Fruit fly (Drosophila melanogaster) whole organism, embryonic: Measurements from ENCODE around the gene lectin-37Da.
A peak's percentile ranks its signal among the peaks of the same experiment; 100 is the strongest.

Source experiments
- Aef1 ChIP-seq: fragments of 200-800 bp; sonication (Bioruptor generic); IDR thresholded peaks from 3 replicates; pipeline ENCODE4 v1.3.6; 2022; ENCODE audit warnings: missing biosample characterization, missing genetic modification characterization
- Atf3 ChIP-seq: fragments of 200-800 bp; sonication (Bioruptor generic); optimal IDR thresholded peaks from 3 replicates; lab custom pipeline; 2016; ENCODE audit warnings: missing biosample characterization, missing genetic modification characterization
- B-H2 ChIP-seq: fragments of 200-800 bp; sonication (Bioruptor generic); optimal IDR thresholded peaks from 2 replicates; lab custom pipeline; 2018; ENCODE audit warnings: missing biosample characterization, mild to moderate bottlenecking, missing genetic modification characterization
- CG10147 ChIP-seq: fragments of 200-800 bp; sonication (Bioruptor generic); optimal IDR thresholded peaks from 2 replicates; lab custom pipeline; 2019; ENCODE audit warnings: missing biosample characterization, mild to moderate bottlenecking, missing genetic modification characterization, moderate library complexity
- CG10274 ChIP-seq: fragments of 200-800 bp; sonication (Bioruptor generic); optimal IDR thresholded peaks from 3 replicates; lab custom pipeline; 2017; ENCODE audit warnings: missing biosample characterization, mild to moderate bottlenecking, missing genetic modification characterization
- CG10366 ChIP-seq: fragments of 200-800 bp; sonication (Bioruptor generic); IDR thresholded peaks from 2 replicates; pipeline ENCODE4 v1.3.6; 2022; ENCODE audit warnings: missing biosample characterization, missing genetic modification characterization
- CG10959 ChIP-seq: fragments of 200-800 bp; sonication (Bioruptor generic); IDR thresholded peaks from 2 replicates; pipeline ENCODE4 v1.3.6; 2022; ENCODE audit warnings: missing biosample characterization, missing genetic modification characterization
- CG11093 ChIP-seq: fragments of 200-800 bp; sonication (Bioruptor generic); IDR thresholded peaks from 3 replicates; pipeline ENCODE4 v1.3.6; 2022; ENCODE audit warnings: missing biosample characterization, missing genetic modification characterization
- CG11398 ChIP-seq: fragments of 200-800 bp; sonication (Bioruptor generic); optimal IDR thresholded peaks from 2 replicates; lab custom pipeline; 2016; ENCODE audit warnings: missing biosample characterization, missing genetic modification characterization
- CG11504 ChIP-seq: fragments of 200-800 bp; sonication (Bioruptor generic); optimal IDR thresholded peaks from 3 replicates; lab custom pipeline; 2019; ENCODE audit warnings: missing biosample characterization, mild to moderate bottlenecking, missing genetic modification characterization, moderate library complexity
- CG12659 ChIP-seq: fragments of 200-800 bp; sonication (Bioruptor generic); optimal IDR thresholded peaks from 3 replicates; lab custom pipeline; 2017; ENCODE audit warnings: mild to moderate bottlenecking, missing biosample characterization, missing genetic modification reagents, missing genetic modification characterization
- CG12769 ChIP-seq: fragments of 200-800 bp; sonication (Bioruptor generic); optimal IDR thresholded peaks from 2 replicates; lab custom pipeline; 2019; ENCODE audit warnings: missing biosample characterization, mild to moderate bottlenecking, missing genetic modification characterization, moderate library complexity
- CG1647 ChIP-seq: fragments of 200-800 bp; sonication (Bioruptor generic); optimal IDR thresholded peaks from 3 replicates; lab custom pipeline; 2016; ENCODE audit warnings: missing biosample characterization, missing genetic modification characterization
- CG17186 ChIP-seq: fragments of 200-800 bp; sonication (Bioruptor generic); optimal IDR thresholded peaks from 3 replicates; lab custom pipeline; 2017; ENCODE audit warnings: missing biosample characterization, missing genetic modification reagents, missing genetic modification characterization
- CG2129 ChIP-seq: fragments of 200-800 bp; sonication (Bioruptor generic); IDR thresholded peaks from 2 replicates; pipeline ENCODE4 v1.3.6; 2022; ENCODE audit warnings: missing biosample characterization, missing genetic modification characterization; ENCODE audit not compliant: partially characterized antibody
- CG30403 ChIP-seq: fragments of 200-800 bp; sonication (Bioruptor generic); optimal IDR thresholded peaks from 3 replicates; lab custom pipeline; 2016; ENCODE audit warnings: missing biosample characterization, missing genetic modification characterization
- CG30431 ChIP-seq: fragments of 200-800 bp; sonication (Bioruptor generic); optimal IDR thresholded peaks from 2 replicates; lab custom pipeline; 2017; ENCODE audit warnings: missing biosample characterization, missing genetic modification characterization
- CG32772 ChIP-seq: fragments of 200-800 bp; sonication (Bioruptor generic); IDR thresholded peaks from 2 replicates; pipeline ENCODE4 v1.3.6; 2022; ENCODE audit warnings: missing biosample characterization, missing genetic modification characterization
- CG33557 ChIP-seq: fragments of 200-800 bp; sonication (Bioruptor generic); optimal IDR thresholded peaks from 2 replicates; lab custom pipeline; 2019; ENCODE audit warnings: missing biosample characterization, mild to moderate bottlenecking, missing genetic modification characterization, moderate library complexity
- CG5245 ChIP-seq: fragments of 200-800 bp; sonication (Bioruptor generic); optimal IDR thresholded peaks from 3 replicates; lab custom pipeline; 2016; ENCODE audit warnings: missing biosample characterization, missing genetic modification characterization
- CG6654 ChIP-seq: fragments of 200-800 bp; sonication (Bioruptor generic); optimal IDR thresholded peaks from 2 replicates; lab custom pipeline; 2017; ENCODE audit warnings: missing biosample characterization, mild to moderate bottlenecking, missing genetic modification characterization
- CG6854 ChIP-seq: fragments of 200-800 bp; sonication (Bioruptor generic); optimal IDR thresholded peaks from 3 replicates; lab custom pipeline; 2017; ENCODE audit warnings: missing biosample characterization, mild to moderate bottlenecking, missing genetic modification characterization
- CG9437 ChIP-seq: fragments of 200-800 bp; sonication (Bioruptor generic); optimal IDR thresholded peaks from 2 replicates; lab custom pipeline; 2018; ENCODE audit warnings: missing biosample characterization, mild to moderate bottlenecking, missing genetic modification characterization
- CG9797 ChIP-seq: fragments of 200-800 bp; sonication (Bioruptor generic); optimal IDR thresholded peaks from 3 replicates; lab custom pipeline; 2018; ENCODE audit warnings: missing biosample characterization, mild to moderate bottlenecking, missing genetic modification characterization
- CTCF ChIP-seq: fragments of 200-800 bp; sonication (Bioruptor generic); optimal IDR thresholded peaks from 2 replicates; lab custom pipeline; 2017; ENCODE audit warnings: missing biosample characterization, mild to moderate bottlenecking, missing genetic modification characterization, moderate library complexity
- Dad ChIP-seq: fragments of 200-800 bp; sonication (Bioruptor generic); optimal IDR thresholded peaks from 3 replicates; lab custom pipeline; 2016; ENCODE audit warnings: missing biosample characterization, missing genetic modification characterization
- ERR ChIP-seq: fragments of 200-800 bp; sonication (Bioruptor generic); optimal IDR thresholded peaks from 2 replicates; lab custom pipeline; 2016; ENCODE audit warnings: missing biosample characterization, missing genetic modification characterization
- Gsc ChIP-seq: fragments of 200-800 bp; sonication (Bioruptor generic); IDR thresholded peaks from 2 replicates; pipeline ENCODE4 v1.3.6; 2022; ENCODE audit warnings: missing biosample characterization, missing genetic modification characterization
- Myb ChIP-seq: fragments of 200-800 bp; sonication (Bioruptor generic); optimal IDR thresholded peaks from 2 replicates; lab custom pipeline; 2016; ENCODE audit warnings: missing biosample characterization, missing genetic modification characterization
- Ptx1 ChIP-seq: fragments of 200-800 bp; sonication (Bioruptor generic); IDR thresholded peaks from 2 replicates; pipeline ENCODE4 v1.3.6; 2022; ENCODE audit warnings: missing biosample characterization, missing genetic modification characterization
- Ravus ChIP-seq: fragments of 200-800 bp; sonication (Bioruptor generic); IDR thresholded peaks from 2 replicates; pipeline ENCODE4 v1.3.6; 2022; ENCODE audit warnings: missing biosample characterization, missing genetic modification characterization
- Rx ChIP-seq: fragments of 200-800 bp; sonication (Bioruptor generic); IDR thresholded peaks from 2 replicates; pipeline ENCODE4 v1.3.6; 2022; ENCODE audit warnings: missing biosample characterization, missing genetic modification characterization
- Six4 ChIP-seq: fragments of 200-800 bp; sonication (Bioruptor generic); optimal IDR thresholded peaks from 2 replicates; lab custom pipeline; 2016; ENCODE audit warnings: missing biosample characterization, missing genetic modification characterization
- Sry-δ ChIP-seq: fragments of 200-800 bp; sonication (Bioruptor generic); optimal IDR thresholded peaks from 2 replicates; lab custom pipeline; 2016; ENCODE audit warnings: missing biosample characterization, missing genetic modification characterization
- Xrp1 ChIP-seq: fragments of 200-800 bp; sonication (Bioruptor generic); IDR thresholded peaks from 2 replicates; pipeline ENCODE4 v1.3.6; 2022; ENCODE audit warnings: missing biosample characterization, missing genetic modification characterization
- br ChIP-seq: fragments of >200 bp; optimal IDR thresholded peaks from 2 replicates; lab custom pipeline; 2017
- corto ChIP-seq: fragments of 200-800 bp; sonication (Bioruptor generic); optimal IDR thresholded peaks from 2 replicates; lab custom pipeline; 2016; ENCODE audit warnings: missing biosample characterization, mild to moderate bottlenecking, missing genetic modification characterization, moderate library complexity
- croc ChIP-seq: fragments of 200-800 bp; sonication (Bioruptor generic); conservative IDR thresholded peaks from 3 replicates; pipeline ENCODE4 v1.3.6; 2022; ENCODE audit warnings: missing biosample characterization, missing genetic modification characterization
- cwo ChIP-seq: fragments of 200-800 bp; sonication (Bioruptor generic); optimal IDR thresholded peaks from 3 replicates; lab custom pipeline; 2017; ENCODE audit warnings: missing biosample characterization, missing genetic modification characterization, mild to moderate bottlenecking, moderate library complexity, missing genetic modification reagents
- dmrt11E ChIP-seq: fragments of 200-800 bp; sonication (Bioruptor generic); optimal IDR thresholded peaks from 3 replicates; lab custom pipeline; 2018; ENCODE audit warnings: missing biosample characterization, mild to moderate bottlenecking, missing genetic modification characterization, moderate library complexity
- dmrt99B ChIP-seq: fragments of 200-800 bp; sonication (Bioruptor generic); optimal IDR thresholded peaks from 2 replicates; lab custom pipeline; 2018; ENCODE audit warnings: missing biosample characterization, mild to moderate bottlenecking, missing genetic modification characterization, moderate library complexity
- dpn ChIP-seq, 2 experiments: fragments of 200-800 bp; sonication (Bioruptor generic); optimal IDR thresholded peaks; 3 replicates each; lab custom pipeline; 2016; ENCODE audit warnings: missing biosample characterization in 2 of 2, missing genetic modification characterization in 2 of 2
- ems ChIP-seq: fragments of 200-800 bp; sonication (Bioruptor generic); optimal IDR thresholded peaks from 3 replicates; lab custom pipeline; 2016; ENCODE audit warnings: missing biosample characterization, missing genetic modification characterization
- fru ChIP-seq: fragments of >200 bp; optimal IDR thresholded peaks from 2 replicates; lab custom pipeline; 2017
- gro ChIP-seq: fragments of 200-800 bp; sonication (Bioruptor generic); optimal IDR thresholded peaks from 2 replicates; lab custom pipeline; 2016; ENCODE audit warnings: missing biosample characterization, missing genetic modification characterization
- lbe ChIP-seq: fragments of 200-800 bp; sonication (Bioruptor generic); optimal IDR thresholded peaks from 2 replicates; lab custom pipeline; 2016; ENCODE audit warnings: missing biosample characterization, mild to moderate bottlenecking, missing genetic modification characterization
- p53 ChIP-seq: fragments of 200-800 bp; sonication (Bioruptor generic); optimal IDR thresholded peaks from 2 replicates; lab custom pipeline; 2016; ENCODE audit warnings: missing biosample characterization, missing genetic modification characterization
- peb ChIP-seq: fragments of 200-800 bp; sonication (Bioruptor generic); IDR thresholded peaks from 2 replicates; pipeline ENCODE4 v1.3.6; 2022; ENCODE audit warnings: missing biosample characterization, missing genetic modification characterization
- run ChIP-seq: fragments of 200-800 bp; sonication (Bioruptor generic); optimal IDR thresholded peaks from 3 replicates; lab custom pipeline; 2018; ENCODE audit warnings: missing biosample characterization, mild to moderate bottlenecking, missing genetic modification characterization
- slbo ChIP-seq: fragments of 200-800 bp; sonication (Bioruptor generic); IDR thresholded peaks from 2 replicates; pipeline ENCODE4 v1.3.6; 2022; ENCODE audit warnings: missing biosample characterization, missing genetic modification characterization
- slou ChIP-seq: fragments of 200-800 bp; sonication (Bioruptor generic); optimal IDR thresholded peaks from 3 replicates; lab custom pipeline; 2016; ENCODE audit warnings: missing biosample characterization, missing genetic modification characterization

The lectin-37Da gene

dm6 chr2L:19398317-19399234, 19.5 kb upstream of the lectin-37Da start, which contains the start of gene CG17544 (continued):
- TF ChIP-seq CG1647 (GFP tag; lab: Kevin White, UChicago) (no peak), CG6654 (GFP tag; lab: Kevin White, UChicago) (peak; percentile 66), CG33557 (GFP tag; lab: Kevin White, UChicago) (peak; percentile 83), lbe (GFP tag; lab: Kevin White, UChicago) (peak; percentile 29), CG10274 (peak; percentile 56), CG12769 (tag; lab: Kevin White, UChicago) (peak; percentile 83), CG9797 (GFP tag; lab: Kevin White, UChicago) (no peak), gro (GFP tag; lab: Kevin White, UChicago) (peak; percentile 51), dpn (GFP tag; optimal IDR thresholded peaks at IDR 0.05; lab: Kevin White, UChicago) (peak; percentile 33 to 73), peb (GFP tag; lab: Robert Waterston, UW) (no peak), slbo (GFP tag; lab: Robert Waterston, UW) (peak; percentile 76), CG10147 (peak; percentile 40), CTCF (GFP tag; lab: Kevin White, UChicago) (no peak), ERR (GFP tag; lab: Kevin White, UChicago) (peak; percentile 40), Ptx1 (GFP tag; lab: Robert Waterston, UW) (peak; percentile 67), Xrp1 (peak; percentile 69), fru (no peak), Myb (GFP tag; lab: Kevin White, UChicago) (peak; percentile 25), p53 (GFP tag; lab: Kevin White, UChicago) (no peak), CG11093 (GFP tag; lab: Robert Waterston, UW) (peak; percentile 50; the same call in 1 of the 3 replicates), Ravus (GFP tag; lab: Robert Waterston, UW) (no peak), CG12659 (GFP tag; lab: Kevin White, UChicago) (peak; percentile 82), dmrt99B (tag; lab: Kevin White, UChicago) (peak; percentile 86), Gsc (GFP tag; lab: Robert Waterston, UW) (no peak), dmrt11E (peak; percentile 79), Dad (GFP tag; lab: Kevin White, UChicago) (no peak), CG11398 (GFP tag; lab: Kevin White, UChicago) (no peak), CG6854 (peak; percentile 73), CG30431 (GFP tag; lab: Kevin White, UChicago) (peak; percentile 64), Sry-δ (GFP tag; lab: Kevin White, UChicago) (no peak), CG32772 (GFP tag; lab: Robert Waterston, UW) (peak; percentile 37; the same call in 1 of the 2 replicates), Atf3 (no peak), croc (GFP tag; lab: Robert Waterston, UW) (peak; percentile 58), CG30403 (GFP tag; lab: Kevin White, UChicago) (peak; percentile 66), Six4 (GFP tag; lab: Kevin White, UChicago) (peak; percentile 80), CG9437 (GFP tag; lab: Kevin White, UChicago) (peak; percentile 82), br (no peak), CG11504 (tag; lab: Kevin White, UChicago) (peak; percentile 86), Aef1 (GFP tag; lab: Robert Waterston, UW) (peak; percentile 52; the same call in 1 of the 3 replicates), CG10366 (GFP tag; lab: Robert Waterston, UW) (no peak; the same call in 1 of the 2 replicates), CG10959 (GFP tag; lab: Robert Waterston, UW) (no peak), CG5245 (GFP tag; lab: Kevin White, UChicago) (no peak), slou (GFP tag; lab: Kevin White, UChicago) (no peak), run (peak; percentile 50), CG17186 (GFP tag; lab: Kevin White, UChicago) (no peak), B-H2 (GFP tag; lab: Kevin White, UChicago) (peak; percentile 52), ems (GFP tag; lab: Kevin White, UChicago) (no peak), Rx (peak; percentile 52; the same call in 1 of the 2 replicates), CG2129 (no peak), corto (no peak), cwo (GFP tag; lab: Kevin White, UChicago) (peak; percentile 87)
